Worm (Caenorhabditis elegans) whole organism, L4 larva: Measurements from ENCODE around the gene C06C3.7.

Experiments
- ama-1 ChIP-seq: fragments of 150-350 bp; optimal IDR thresholded peaks from 2 replicates; lab custom pipeline; 2014; ENCODE audit warnings: inconsistent platforms, mixed read lengths
- ceh-32 ChIP-seq: sonication (generic microtip); optimal IDR thresholded peaks from 2 replicates; lab custom pipeline; 2016; ENCODE audit warnings: mild to moderate bottlenecking, missing genetic modification characterization, missing compliant biosample characterization; ENCODE audit not compliant: poor library complexity
- lir-3 ChIP-seq: sonication (generic microtip); optimal IDR thresholded peaks from 2 replicates; lab custom pipeline; 2016; ENCODE audit warnings: mild to moderate bottlenecking, missing genetic modification characterization, missing compliant biosample characterization
- lsy-2 ChIP-seq, 2 experiments: fragments of 150-350 bp in 1 of 2; sonication (generic microtip) in 1 of 2; optimal IDR thresholded peaks; 2 replicates each; lab custom pipeline; 2014 to 2017; ENCODE audit warnings: missing biosample characterization in 2 of 2, missing genetic modification characterization in 2 of 2

ce11 chrII:9362249-9362648 is 23.1 kb upstream of the C06C3.7 start:
- TF ChIP-seq lsy-2 (tag; optimal IDR thresholded peaks at IDR 0.05; lab: Kevin White, UChicago) = no peak
- no peak for TF ChIP-seq ama-1 (lab: Kevin White, UChicago)
- no peak for TF ChIP-seq lir-3 (tag; lab: Kevin White, UChicago)
- no peak for TF ChIP-seq ceh-32 (tag; lab: Kevin White, UChicago)
